Fruit fly (Drosophila melanogaster): Measurements from ENCODE around the gene CG42813.

Gene CG42813

DNA sequence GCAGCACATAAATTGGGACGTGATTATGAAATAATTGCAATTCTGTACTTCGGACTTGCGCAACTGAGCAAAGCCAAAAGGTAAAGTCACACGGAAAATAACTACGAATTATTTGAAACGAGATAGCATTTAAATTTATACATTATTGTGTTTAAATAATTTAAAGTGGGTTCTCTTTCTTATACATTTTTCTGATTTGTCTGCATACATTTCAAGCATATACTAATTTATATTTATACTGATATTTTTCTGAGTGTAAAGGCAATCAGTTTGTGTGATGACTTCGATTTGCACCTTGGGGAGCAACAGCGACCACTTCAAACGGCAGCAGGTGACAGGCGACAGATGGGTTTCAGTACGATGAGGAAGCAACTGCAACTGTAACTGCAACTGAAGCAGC, 2.9 kb downstream of the CG42813 start:
- TF ChIP-seq Myc (optimal IDR thresholded peaks at IDR 0.05), result no peak
- no peak for TF ChIP-seq psq (optimal IDR thresholded peaks at IDR 0.05)
- no peak for TF ChIP-seq insv (optimal IDR thresholded peaks at IDR 0.05)
- TF ChIP-seq h (optimal IDR thresholded peaks at IDR 0.05), result no peak
- TF ChIP-seq ttk (optimal IDR thresholded peaks at IDR 0.05), result no peak
- TF ChIP-seq Sin3A (optimal IDR thresholded peaks at IDR 0.05), result no peak

DNA sequence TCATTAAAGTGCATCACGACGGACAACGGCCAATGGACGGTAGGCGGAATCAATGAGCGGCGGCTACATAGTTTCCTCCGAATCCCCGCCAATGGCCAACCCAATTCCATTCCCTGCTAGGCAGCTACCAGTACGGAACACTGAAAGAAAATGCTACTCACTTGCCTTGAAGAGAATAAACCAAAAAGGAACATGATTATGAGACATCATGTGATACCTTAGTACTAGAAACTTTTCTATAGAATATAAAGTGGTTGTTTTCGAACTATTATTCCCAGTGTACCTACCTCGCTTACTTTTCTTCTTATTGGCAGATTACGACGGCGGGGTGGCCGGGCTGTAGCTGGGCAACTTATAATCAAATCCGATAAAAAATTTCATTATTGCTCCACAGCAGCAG, 3.6 kb downstream of the CG42813 start:
- TF ChIP-seq psq (optimal IDR thresholded peaks at IDR 0.05), result no peak
- no peak for TF ChIP-seq Sin3A (optimal IDR thresholded peaks at IDR 0.05)
- TF ChIP-seq insv (optimal IDR thresholded peaks at IDR 0.05), result no peak
- TF ChIP-seq h (optimal IDR thresholded peaks at IDR 0.05), result no peak
- TF ChIP-seq ttk (optimal IDR thresholded peaks at IDR 0.05), result no peak
- no peak for TF ChIP-seq Myc (optimal IDR thresholded peaks at IDR 0.05)

DNA sequence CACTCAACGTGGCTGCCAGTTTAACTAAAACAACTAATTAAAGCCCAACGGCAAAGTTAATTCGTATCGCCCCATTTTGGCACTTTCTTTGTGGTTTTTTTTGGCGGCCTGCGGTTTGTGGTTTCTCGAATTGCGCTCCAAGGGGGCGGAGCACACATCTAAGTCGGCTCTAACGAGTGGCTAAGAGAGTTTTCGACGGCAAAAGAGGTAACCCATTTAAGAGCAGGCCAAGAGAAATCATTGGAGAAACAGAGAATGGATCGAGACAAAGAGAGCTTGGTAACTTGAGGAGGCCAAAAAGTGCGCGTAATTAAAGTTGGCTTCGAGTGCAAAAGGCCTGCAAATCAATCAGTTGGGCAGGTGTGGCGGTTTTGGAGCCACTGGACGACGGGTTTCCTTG, 5.3 kb downstream of the CG42813 start:
- TF ChIP-seq Myc (optimal IDR thresholded peaks at IDR 0.05), result no peak

DNA sequence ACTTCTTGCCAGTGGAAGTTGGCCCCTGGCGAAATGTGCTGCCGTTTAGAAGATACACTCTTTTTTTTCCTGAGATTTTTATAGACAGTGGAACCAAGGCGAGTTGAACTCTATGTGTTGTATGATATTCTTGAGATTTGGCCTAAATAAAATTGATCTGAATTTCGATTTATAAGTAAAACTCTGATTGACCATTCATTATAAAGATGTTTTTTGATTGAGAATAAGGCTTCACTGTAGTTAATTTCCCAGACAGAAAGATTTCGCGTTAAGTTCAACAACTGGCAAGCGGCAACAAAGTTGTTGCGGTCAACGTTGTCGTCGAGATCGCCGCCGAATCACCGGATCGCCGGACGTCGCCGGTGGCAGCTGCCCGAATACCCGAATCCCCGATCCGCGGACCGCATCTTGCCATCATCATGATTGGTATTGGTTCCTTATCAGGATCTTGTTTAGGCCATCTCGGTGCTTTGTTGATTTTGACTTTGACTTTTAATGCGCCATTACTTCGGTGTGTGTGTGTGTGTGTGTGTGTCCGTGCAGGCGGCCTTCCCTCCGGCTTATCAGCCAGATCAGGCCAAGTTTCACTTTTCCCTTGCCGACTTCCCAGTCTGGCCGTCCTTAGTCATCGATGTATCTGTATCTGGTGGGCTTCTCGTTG, 6.2 kb downstream of the CG42813 start:
- TF ChIP-seq h (optimal IDR thresholded peaks at IDR 0.05), result no peak
- TF ChIP-seq insv (optimal IDR thresholded peaks at IDR 0.05), result no peak
- no peak for TF ChIP-seq ttk (optimal IDR thresholded peaks at IDR 0.05)
- no peak for TF ChIP-seq Sin3A (optimal IDR thresholded peaks at IDR 0.05)

DNA sequence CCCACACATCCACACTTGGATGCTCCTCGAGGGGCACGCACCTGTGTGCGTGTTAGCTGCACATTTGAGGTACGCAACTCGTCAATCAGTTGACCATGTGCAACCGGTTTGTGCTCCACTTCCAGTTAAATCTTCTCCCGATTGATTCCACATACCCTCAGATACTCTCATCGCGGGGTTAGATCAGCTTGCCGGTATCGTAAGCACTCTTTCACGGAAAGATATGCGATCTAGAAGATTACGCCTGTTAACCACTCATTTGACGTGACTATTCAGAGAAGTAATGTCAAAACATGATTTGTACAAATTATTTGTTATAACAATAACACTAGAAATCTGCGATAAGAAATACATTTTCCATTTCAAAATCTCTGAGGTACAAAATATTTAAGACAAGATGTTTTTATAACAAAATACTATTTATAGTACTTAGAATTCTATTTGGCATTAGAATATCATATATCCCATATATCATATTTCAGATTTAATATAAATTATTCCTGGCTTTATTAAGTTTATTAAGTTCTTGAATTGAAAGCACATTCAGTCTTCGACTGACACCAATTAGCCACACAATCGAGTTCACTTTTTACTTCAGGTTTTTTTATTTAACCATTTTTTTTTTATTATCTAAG, 7.4 kb downstream of the CG42813 start:
- TF ChIP-seq h (optimal IDR thresholded peaks at IDR 0.05) (no peak), Sin3A (optimal IDR thresholded peaks at IDR 0.05) (no peak), ttk (optimal IDR thresholded peaks at IDR 0.05) (no peak)

- TF ChIP-seq insv (optimal IDR thresholded peaks at IDR 0.05) (no peak), Myc (optimal IDR thresholded peaks at IDR 0.05) (no peak), psq (optimal IDR thresholded peaks at IDR 0.05) (no peak), Sin3A (optimal IDR thresholded peaks at IDR 0.05) (no peak), ttk (optimal IDR thresholded peaks at IDR 0.05) (no peak), h (optimal IDR thresholded peaks at IDR 0.05) (no peak)
Observed at dm6 chr3R:27218814-27219213, 9.5 kb downstream of the CG42813 start.

DNA sequence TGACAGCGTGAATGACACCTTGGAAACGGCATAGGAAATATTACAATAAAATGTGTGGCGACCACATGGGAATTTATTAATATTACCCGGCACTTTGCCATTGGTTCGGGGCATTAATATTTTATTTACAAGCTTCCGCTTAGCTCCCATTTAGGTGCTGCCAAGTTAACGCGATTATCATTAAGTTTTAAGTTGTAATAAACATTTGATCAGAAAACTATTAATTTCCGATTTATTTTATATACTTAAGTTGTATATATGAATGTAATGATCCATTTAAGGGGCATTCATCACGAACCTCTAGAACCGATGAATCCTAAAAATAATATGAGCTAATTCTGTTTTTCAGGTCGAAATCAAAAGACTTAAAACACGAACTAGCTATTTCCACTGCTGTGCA, 10.1 kb downstream of the CG42813 start:
- TF ChIP-seq Myc (optimal IDR thresholded peaks at IDR 0.05), result no peak
- TF ChIP-seq Sin3A (optimal IDR thresholded peaks at IDR 0.05), result no peak
- no peak for TF ChIP-seq h (optimal IDR thresholded peaks at IDR 0.05)
- TF ChIP-seq ttk (optimal IDR thresholded peaks at IDR 0.05), result no peak
- no peak for TF ChIP-seq insv (optimal IDR thresholded peaks at IDR 0.05)
- TF ChIP-seq psq (optimal IDR thresholded peaks at IDR 0.05), result no peak

dm6 chr3R:27217465-27218059, 10.8 kb downstream of the CG42813 start:
- TF ChIP-seq psq (optimal IDR thresholded peaks at IDR 0.05) (no peak), Sin3A (optimal IDR thresholded peaks at IDR 0.05) (no peak), Myc (optimal IDR thresholded peaks at IDR 0.05) (no peak), ttk (optimal IDR thresholded peaks at IDR 0.05) (no peak), h (optimal IDR thresholded peaks at IDR 0.05) (no peak), insv (optimal IDR thresholded peaks at IDR 0.05) (no peak)

dm6 chr3R:27214949-27215348, 13.4 kb downstream of the CG42813 start:
- TF ChIP-seq h (optimal IDR thresholded peaks at IDR 0.05), result no peak

dm6 chr3R:27212979-27213580, 15.3 kb downstream of the CG42813 start:
- TF ChIP-seq insv (optimal IDR thresholded peaks at IDR 0.05) (no peak), psq (optimal IDR thresholded peaks at IDR 0.05) (no peak)

DNA sequence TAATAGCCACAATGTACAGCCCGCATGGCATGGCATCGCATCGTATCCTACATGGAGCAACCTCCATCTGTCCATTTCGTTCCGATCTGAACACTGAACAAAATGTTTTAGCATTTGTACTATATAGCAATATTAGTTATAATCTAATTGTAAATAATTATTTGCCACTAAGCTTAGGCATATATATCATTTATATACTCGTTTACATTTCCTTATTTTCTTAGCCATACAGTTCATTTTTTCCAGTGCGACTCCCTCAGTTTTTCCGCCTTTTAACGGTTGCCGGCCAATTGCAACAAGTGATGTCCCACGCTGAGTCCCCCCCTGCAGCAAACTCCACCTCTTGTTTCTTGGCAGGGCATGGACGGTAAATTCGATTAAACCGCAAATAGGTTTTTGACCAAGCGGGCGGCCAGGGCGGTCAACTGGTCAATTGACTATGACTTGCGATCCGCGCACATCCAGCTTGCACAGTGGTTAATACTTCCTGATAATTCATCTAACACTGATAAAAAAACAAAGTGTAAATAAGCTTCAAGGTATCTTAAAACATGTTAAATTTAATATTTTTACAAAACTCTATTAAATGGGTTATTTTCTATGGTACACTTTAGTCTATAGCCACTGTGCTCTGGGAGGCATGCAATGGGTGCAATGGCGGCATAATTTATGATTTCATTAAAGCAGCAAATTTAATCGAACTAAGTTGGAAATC, 18.6 kb downstream of the CG42813 start:
- TF ChIP-seq ttk (optimal IDR thresholded peaks at IDR 0.05) (no peak), Sin3A (optimal IDR thresholded peaks at IDR 0.05) (no peak), psq (optimal IDR thresholded peaks at IDR 0.05) (no peak), insv (optimal IDR thresholded peaks at IDR 0.05) (no peak), Myc (optimal IDR thresholded peaks at IDR 0.05) (no peak), h (optimal IDR thresholded peaks at IDR 0.05) (no peak)

dm6 chr3R:27208724-27209343, 19.5 kb downstream of the CG42813 start:
- no peak for TF ChIP-seq insv (optimal IDR thresholded peaks at IDR 0.05)
- no peak for TF ChIP-seq Sin3A (optimal IDR thresholded peaks at IDR 0.05)
- TF ChIP-seq h (optimal IDR thresholded peaks at IDR 0.05), result no peak
- no peak for TF ChIP-seq ttk (optimal IDR thresholded peaks at IDR 0.05)
- no peak for TF ChIP-seq psq (optimal IDR thresholded peaks at IDR 0.05)
- TF ChIP-seq Myc (optimal IDR thresholded peaks at IDR 0.05), result no peak

All from Kc167 (cell line).